Fruit fly (Drosophila melanogaster) whole organism, embryonic: ENCODE results near the gene AstA.

Source experiments
- Ada2b ChIP-seq: fragments of 200-800 bp; sonication (Bioruptor generic); IDR thresholded peaks from 2 replicates; pipeline ENCODE4 v1.3.6; 2022; ENCODE audit warnings: missing biosample characterization, missing genetic modification characterization
- BtbVII ChIP-seq: fragments of 200-800 bp; sonication (Bioruptor generic); optimal IDR thresholded peaks from 3 replicates; lab custom pipeline; 2017; ENCODE audit warnings: missing biosample characterization, mild to moderate bottlenecking, missing genetic modification characterization
- C15 ChIP-seq: fragments of 200-800 bp; sonication (Bioruptor generic); IDR thresholded peaks from 3 replicates; pipeline ENCODE4 v1.3.6; 2022; ENCODE audit warnings: missing biosample characterization, missing genetic modification characterization
- CG1024 ChIP-seq: fragments of 200-800 bp; sonication (Bioruptor generic); IDR thresholded peaks from 2 replicates; pipeline ENCODE4 v1.3.6; 2022; ENCODE audit warnings: missing biosample characterization, missing genetic modification characterization
- CG10267 ChIP-seq: fragments of 200-800 bp; sonication (Bioruptor generic); optimal IDR thresholded peaks from 2 replicates; lab custom pipeline; 2018; ENCODE audit warnings: missing biosample characterization, mild to moderate bottlenecking, missing genetic modification characterization, moderate library complexity
- CG11696 ChIP-seq: fragments of 200-800 bp; sonication (Bioruptor generic); IDR thresholded peaks from 2 replicates; pipeline ENCODE4 v1.3.6; 2022; ENCODE audit warnings: missing biosample characterization, missing genetic modification characterization
- CG12659 ChIP-seq: fragments of 200-800 bp; sonication (Bioruptor generic); optimal IDR thresholded peaks from 3 replicates; lab custom pipeline; 2017; ENCODE audit warnings: mild to moderate bottlenecking, missing biosample characterization, missing genetic modification reagents, missing genetic modification characterization
- CG14710 ChIP-seq: fragments of 200-800 bp; sonication (Bioruptor generic); optimal IDR thresholded peaks from 3 replicates; lab custom pipeline; 2019; ENCODE audit warnings: missing biosample characterization, mild to moderate bottlenecking, missing genetic modification characterization, moderate library complexity
- CG16779 ChIP-seq: fragments of 200-800 bp; sonication (Bioruptor generic); IDR thresholded peaks from 2 replicates; pipeline ENCODE4 v1.3.6; 2022; ENCODE audit warnings: missing biosample characterization, missing genetic modification characterization
- CG17385 ChIP-seq: fragments of 200-800 bp; sonication (Bioruptor generic); optimal IDR thresholded peaks from 3 replicates; lab custom pipeline; 2018; ENCODE audit warnings: missing biosample characterization, mild to moderate bottlenecking, missing genetic modification characterization
- CG18476 ChIP-seq: fragments of 200-800 bp; sonication (Bioruptor generic); optimal IDR thresholded peaks from 2 replicates; lab custom pipeline; 2016; ENCODE audit warnings: missing biosample characterization, mild to moderate bottlenecking, missing genetic modification characterization
- CG31441 ChIP-seq: fragments of 200-800 bp; sonication (Bioruptor generic); IDR thresholded peaks from 2 replicates; pipeline ENCODE4 v1.3.6; 2022; ENCODE audit warnings: missing biosample characterization, missing genetic modification characterization
- CG3163 ChIP-seq: fragments of 200-800 bp; sonication (Bioruptor generic); optimal IDR thresholded peaks from 3 replicates; lab custom pipeline; 2016; ENCODE audit warnings: missing biosample characterization, missing genetic modification characterization
- CG32767 ChIP-seq: fragments of 200-800 bp; sonication (Bioruptor generic); IDR thresholded peaks from 2 replicates; pipeline ENCODE4 v1.3.6; 2022; ENCODE audit warnings: missing biosample characterization, missing genetic modification characterization
- CG3407 ChIP-seq: fragments of 200-800 bp; sonication (Bioruptor generic); optimal IDR thresholded peaks from 2 replicates; lab custom pipeline; 2018; ENCODE audit warnings: missing biosample characterization, mild to moderate bottlenecking, missing genetic modification characterization
- CG3847 ChIP-seq: fragments of 200-800 bp; sonication (Bioruptor generic); IDR thresholded peaks from 2 replicates; pipeline ENCODE4 v1.3.6; 2022; ENCODE audit warnings: missing biosample characterization, missing genetic modification characterization
- CG6254 ChIP-seq: fragments of 200-800 bp; sonication (Bioruptor generic); optimal IDR thresholded peaks from 3 replicates; lab custom pipeline; 2017; ENCODE audit warnings: mild to moderate bottlenecking, missing biosample characterization, missing genetic modification reagents, missing genetic modification characterization
- CG9876 ChIP-seq: fragments of 200-800 bp; sonication (Bioruptor generic); optimal IDR thresholded peaks from 2 replicates; lab custom pipeline; 2016; ENCODE audit warnings: missing biosample characterization, missing genetic modification characterization
- D19B ChIP-seq: fragments of 200-800 bp; sonication (Bioruptor generic); optimal IDR thresholded peaks from 2 replicates; lab custom pipeline; 2017; ENCODE audit warnings: missing biosample characterization, mild to moderate bottlenecking, missing genetic modification characterization
- Dp ChIP-seq: fragments of 200-800 bp; sonication (Bioruptor generic); optimal IDR thresholded peaks from 2 replicates; lab custom pipeline; 2018; ENCODE audit warnings: missing biosample characterization, mild to moderate bottlenecking, missing genetic modification characterization, moderate library complexity
- Dref ChIP-seq: fragments of 200-800 bp; sonication (Bioruptor generic); IDR thresholded peaks from 2 replicates; pipeline ENCODE4 v1.3.6; 2022; ENCODE audit warnings: missing biosample characterization, missing genetic modification characterization
- ERR ChIP-seq: fragments of 200-800 bp; sonication (Bioruptor generic); optimal IDR thresholded peaks from 2 replicates; lab custom pipeline; 2016; ENCODE audit warnings: missing biosample characterization, missing genetic modification characterization
- Eip74EF ChIP-seq, 2 experiments: fragments of 200-800 bp in 1 of 2; fragments of >200 bp in 1 of 2; sonication (Bioruptor generic) in 1 of 2; optimal IDR thresholded peaks; 2 replicates each; lab custom pipeline; 2017 to 2019; ENCODE audit warnings: missing biosample characterization in 2 of 2, missing genetic modification characterization in 2 of 2, mild to moderate bottlenecking in 1 of 2, moderate library complexity in 1 of 2
- Fer1 ChIP-seq: fragments of 200-800 bp; sonication (Bioruptor generic); optimal IDR thresholded peaks from 2 replicates; lab custom pipeline; 2017; ENCODE audit warnings: missing biosample characterization, mild to moderate bottlenecking, missing genetic modification characterization
- Gug ChIP-seq: fragments of 200-800 bp; sonication (Bioruptor generic); IDR thresholded peaks from 4 replicates; pipeline ENCODE4 v1.3.6; 2022; ENCODE audit warnings: missing biosample characterization, missing genetic modification characterization
- HHEX ChIP-seq: fragments of 200-800 bp; sonication (Bioruptor generic); optimal IDR thresholded peaks from 3 replicates; lab custom pipeline; 2017; ENCODE audit warnings: missing biosample characterization, mild to moderate bottlenecking, missing genetic modification characterization, missing genetic modification reagents
- Hr51 ChIP-seq, 2 experiments: fragments of 200-800 bp; sonication (Bioruptor generic); optimal IDR thresholded peaks; 2 replicates in 1 of 2; 3 replicates in 1 of 2; lab custom pipeline; 2016 to 2018; ENCODE audit warnings: missing biosample characterization in 2 of 2, missing genetic modification characterization in 2 of 2, mild to moderate bottlenecking in 1 of 2, moderate library complexity in 1 of 2
- Lim3 ChIP-seq: fragments of 200-800 bp; sonication (Bioruptor generic); IDR thresholded peaks from 2 replicates; pipeline ENCODE4 v1.3.6; 2022; ENCODE audit warnings: missing biosample characterization, missing genetic modification characterization
- Oaz ChIP-seq: fragments of 200-800 bp; sonication (Bioruptor generic); IDR thresholded peaks from 2 replicates; pipeline ENCODE4 v1.3.6; 2022; ENCODE audit warnings: missing biosample characterization, missing genetic modification characterization
- Opbp ChIP-seq: fragments of 200-800 bp; sonication (Bioruptor generic); IDR thresholded peaks from 3 replicates; pipeline ENCODE4 v1.3.6; 2022; ENCODE audit warnings: missing biosample characterization, missing genetic modification characterization; ENCODE audit not compliant: partially characterized antibody
- abd-A ChIP-seq: fragments of 200-800 bp; sonication (Bioruptor generic); optimal IDR thresholded peaks from 3 replicates; lab custom pipeline; 2019; ENCODE audit warnings: missing biosample characterization, mild to moderate bottlenecking, missing genetic modification characterization, moderate library complexity
- ase ChIP-seq: fragments of 200-800 bp; sonication (Bioruptor generic); IDR thresholded peaks from 3 replicates; pipeline ENCODE4 v1.3.6; 2022; ENCODE audit warnings: missing biosample characterization, missing genetic modification characterization
- chinmo ChIP-seq: fragments of 200-800 bp; sonication (Bioruptor generic); IDR thresholded peaks from 4 replicates; pipeline ENCODE4 v1.3.6; 2022; ENCODE audit warnings: missing biosample characterization, missing genetic modification characterization; ENCODE audit not compliant: partially characterized antibody
- croc ChIP-seq: fragments of 200-800 bp; sonication (Bioruptor generic); conservative IDR thresholded peaks from 3 replicates; pipeline ENCODE4 v1.3.6; 2022; ENCODE audit warnings: missing biosample characterization, missing genetic modification characterization
- cwo ChIP-seq: fragments of 200-800 bp; sonication (Bioruptor generic); optimal IDR thresholded peaks from 3 replicates; lab custom pipeline; 2017; ENCODE audit warnings: missing biosample characterization, missing genetic modification characterization, mild to moderate bottlenecking, moderate library complexity, missing genetic modification reagents
- ewg ChIP-seq: fragments of 200-800 bp; sonication (Bioruptor generic); optimal IDR thresholded peaks from 3 replicates; lab custom pipeline; 2017; ENCODE audit warnings: mild to moderate bottlenecking, missing biosample characterization, missing genetic modification reagents, missing genetic modification characterization
- fd96Cb ChIP-seq: fragments of 200-800 bp; sonication (Bioruptor generic); optimal IDR thresholded peaks from 2 replicates; lab custom pipeline; 2018; ENCODE audit warnings: missing biosample characterization, mild to moderate bottlenecking, missing genetic modification characterization, moderate library complexity
- grau ChIP-seq: fragments of 200-800 bp; optimal IDR thresholded peaks from 3 replicates; lab custom pipeline; 2019; ENCODE audit warnings: missing biosample characterization, mild to moderate bottlenecking, missing genetic modification characterization, moderate library complexity
- jing ChIP-seq: fragments of 200-800 bp; sonication (Bioruptor generic); optimal IDR thresholded peaks from 2 replicates; lab custom pipeline; 2018; ENCODE audit warnings: missing biosample characterization, mild to moderate bottlenecking, missing genetic modification characterization
- mirr ChIP-seq: fragments of 200-800 bp; sonication (Bioruptor generic); optimal IDR thresholded peaks from 3 replicates; lab custom pipeline; 2018; ENCODE audit warnings: missing biosample characterization, mild to moderate bottlenecking, missing genetic modification characterization
- nerfin-2 ChIP-seq: fragments of 200-800 bp; sonication (Bioruptor generic); IDR thresholded peaks from 2 replicates; pipeline ENCODE4 v1.3.6; 2022; ENCODE audit warnings: missing biosample characterization, missing genetic modification characterization; ENCODE audit not compliant: partially characterized antibody
- nmo ChIP-seq: fragments of 200-800 bp; sonication (Bioruptor generic); optimal IDR thresholded peaks from 2 replicates; lab custom pipeline; 2018; ENCODE audit warnings: missing biosample characterization, mild to moderate bottlenecking, missing genetic modification characterization, moderate library complexity
- oc ChIP-seq: fragments of 200-800 bp; sonication (Bioruptor generic); optimal IDR thresholded peaks from 2 replicates; lab custom pipeline; 2018; ENCODE audit warnings: missing biosample characterization, mild to moderate bottlenecking, missing genetic modification characterization, moderate library complexity
- scrt ChIP-seq: fragments of 200-800 bp; sonication (Bioruptor generic); optimal IDR thresholded peaks from 2 replicates; lab custom pipeline; 2018; ENCODE audit warnings: missing biosample characterization, mild to moderate bottlenecking, missing genetic modification characterization, moderate library complexity
- seq ChIP-seq: fragments of 200-800 bp; sonication (Bioruptor generic); IDR thresholded peaks from 2 replicates; pipeline ENCODE4 v1.3.6; 2022; ENCODE audit warnings: missing biosample characterization, missing genetic modification characterization
- sima ChIP-seq: fragments of 200-800 bp; sonication (Bioruptor generic); optimal IDR thresholded peaks from 2 replicates; lab custom pipeline; 2016; ENCODE audit warnings: missing biosample characterization, missing genetic modification characterization
- tio ChIP-seq: fragments of 200-800 bp; sonication (Bioruptor generic); optimal IDR thresholded peaks from 2 replicates; lab custom pipeline; 2017; ENCODE audit warnings: missing biosample characterization, missing genetic modification characterization, inconsistent platforms

Gene AstA

DNA sequence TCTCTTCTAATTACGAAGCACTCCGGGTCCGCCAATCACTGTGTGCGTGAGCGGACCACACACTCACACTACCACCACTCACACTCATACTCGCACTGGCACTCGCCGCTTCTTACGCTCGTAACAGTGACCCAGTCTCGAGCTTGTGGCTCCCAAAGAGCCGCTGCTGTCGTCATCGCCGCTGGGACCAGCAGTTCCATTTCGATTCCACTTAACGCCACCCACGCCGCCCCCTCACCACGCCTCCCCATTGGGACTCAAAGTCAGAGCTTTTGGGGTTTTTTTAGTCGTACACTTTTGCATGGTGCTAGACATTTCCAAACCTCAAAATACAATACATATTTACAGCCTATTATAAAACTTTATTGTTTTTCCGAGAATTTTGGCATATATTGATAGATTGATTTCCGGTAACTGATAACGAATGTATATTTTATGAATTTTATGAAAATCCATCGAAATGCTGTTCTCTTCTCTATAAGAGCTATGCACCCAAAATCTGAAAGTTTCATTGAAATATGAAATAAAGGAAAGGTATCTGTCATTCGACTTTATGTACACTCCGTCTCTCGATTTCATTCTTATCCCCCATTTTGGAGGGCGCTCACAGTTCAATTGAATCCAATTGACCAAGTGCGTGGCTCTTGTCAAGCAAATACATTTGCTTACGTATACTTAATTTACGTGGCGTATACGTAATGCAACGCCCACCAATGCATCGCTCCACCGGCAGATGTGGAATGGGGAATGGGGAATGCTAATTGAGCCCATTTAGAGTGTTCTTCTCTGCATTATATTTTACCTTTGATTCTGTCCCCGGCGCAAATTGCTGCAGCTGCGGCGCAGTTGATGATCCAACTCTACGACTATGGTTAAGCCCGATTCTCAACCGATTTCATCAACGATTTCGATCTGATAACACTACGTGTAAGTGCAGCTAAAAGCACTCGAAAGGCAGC is 6.7 kb upstream of the AstA start, which contains the start of gene CG42331 (continued):
- TF ChIP-seq D19B (GFP tag; lab: Kevin White, UChicago) (peak; percentile 61), CG18476 (GFP tag; lab: Kevin White, UChicago) (no peak), Oaz (no peak), CG12659 (GFP tag; lab: Kevin White, UChicago) (peak; percentile 63), abd-A (peak; percentile 31), jing (peak; percentile 26), Eip74EF (GFP tag; optimal IDR thresholded peaks at IDR 0.05; lab: Kevin White, UChicago) (peak in 1 of 2 experiments; percentile 77), Dref (GFP tag; lab: Robert Waterston, UW) (no peak), Gug (GFP tag; lab: Robert Waterston, UW) (no peak; the same call in 3 of the 4 replicates), CG11696 (GFP tag; lab: Robert Waterston, UW) (no peak), Fer1 (GFP tag; lab: Kevin White, UChicago) (no peak), CG31441 (GFP tag; lab: Robert Waterston, UW) (peak; percentile 71), tio (peak; percentile 45), chinmo (GFP tag; lab: Robert Waterston, UW) (peak; percentile 89), scrt (GFP tag; lab: Kevin White, UChicago) (peak; percentile 37), BtbVII (GFP tag; lab: Kevin White, UChicago) (peak; percentile 59), ase (GFP tag; lab: Robert Waterston, UW) (peak; percentile 63; the same call in 2 of the 3 replicates), mirr (GFP tag; lab: Kevin White, UChicago) (peak; percentile 24), nerfin-2 (no peak), nmo (GFP tag; lab: Kevin White, UChicago) (peak; percentile 63), oc (tag; lab: Kevin White, UChicago) (peak; percentile 13), CG32767 (GFP tag; lab: Robert Waterston, UW) (peak; percentile 28; the same call in 1 of the 2 replicates), C15 (no peak), Dp (no peak), HHEX (GFP tag; lab: Kevin White, UChicago) (peak; percentile 66), CG6254 (GFP tag; lab: Kevin White, UChicago) (no peak), fd96Cb (tag; lab: Kevin White, UChicago) (peak; percentile 66), CG3163 (GFP tag; lab: Kevin White, UChicago) (peak; percentile 16), ERR (GFP tag; lab: Kevin White, UChicago) (peak; percentile 47), CG10267 (tag; lab: Kevin White, UChicago) (peak; percentile 28), Opbp (GFP tag; lab: Robert Waterston, UW) (no peak), CG17385 (GFP tag; lab: Kevin White, UChicago) (peak; percentile 51), grau (tag; lab: Kevin White, UChicago) (peak; percentile 72), CG3847 (GFP tag; lab: Robert Waterston, UW) (peak; percentile 27; the same call in 1 of the 2 replicates), ewg (GFP tag; lab: Kevin White, UChicago) (peak; percentile 15), CG16779 (GFP tag; lab: Robert Waterston, UW) (no peak), croc (peak; percentile 37; the same call in 2 of the 3 replicates), CG1024 (GFP tag; lab: Robert Waterston, UW) (no peak), sima (GFP tag; lab: Kevin White, UChicago) (no peak), cwo (GFP tag; lab: Kevin White, UChicago) (peak; percentile 60), Lim3 (no peak), CG9876 (no peak), Ada2b (peak; percentile 45), CG14710 (tag; lab: Kevin White, UChicago) (peak; percentile 15), seq (peak; percentile 35; the same call in 1 of the 2 replicates), Hr51 (GFP tag; optimal IDR thresholded peaks at IDR 0.05; lab: Kevin White, UChicago) (peak; percentile 46 to 71), CG3407 (GFP tag; lab: Kevin White, UChicago) (no peak)
